Worm (Caenorhabditis elegans) whole organism, mixed stage, embryonic: ENCODE measurements around the gene chat-1.

Source experiments
- M03D4.4 ChIP-seq: sonication (generic microtip); optimal IDR thresholded peaks from 2 replicates; lab custom pipeline; 2017; ENCODE audit warnings: mild to moderate bottlenecking, missing genetic modification characterization, missing compliant biosample characterization
- bed-3 ChIP-seq: fragments of 200-800 bp; sonication (Bioruptor generic); optimal IDR thresholded peaks from 3 replicates; lab custom pipeline; 2018; ENCODE audit warnings: mild to moderate bottlenecking, missing genetic modification characterization, moderate library complexity, missing compliant biosample characterization
- blmp-1 ChIP-seq: fragments of 150-350 bp; optimal IDR thresholded peaks from 2 replicates; lab custom pipeline; 2014; ENCODE audit warnings: missing biosample characterization, missing genetic modification characterization
- ceh-39 ChIP-seq: fragments of 150-350 bp; optimal IDR thresholded peaks from 2 replicates; lab custom pipeline; 2014; ENCODE audit warnings: missing biosample characterization, missing genetic modification characterization
- ceh-43 ChIP-seq: fragments of 200-800 bp; sonication (Bioruptor generic); optimal IDR thresholded peaks from 2 replicates; lab custom pipeline; 2018; ENCODE audit warnings: mild to moderate bottlenecking, missing genetic modification characterization, moderate library complexity, missing compliant biosample characterization
- ceh-83 ChIP-seq: fragments of 200-800 bp; sonication (Bioruptor generic); optimal IDR thresholded peaks from 2 replicates; lab custom pipeline; 2018; ENCODE audit warnings: mild to moderate bottlenecking, missing genetic modification characterization, missing compliant biosample characterization
- ces-1 ChIP-seq: fragments of 150-350 bp; optimal IDR thresholded peaks from 2 replicates; lab custom pipeline; 2014; ENCODE audit warnings: missing biosample characterization, missing genetic modification reagents, missing genetic modification characterization
- cnd-1 ChIP-seq: fragments of 200-800 bp; sonication (Bioruptor generic); optimal IDR thresholded peaks from 2 replicates; lab custom pipeline; 2018; ENCODE audit warnings: mild to moderate bottlenecking, missing genetic modification characterization, missing compliant biosample characterization
- drap-1 ChIP-seq: fragments of 200-800 bp; sonication (Bioruptor generic); optimal IDR thresholded peaks from 3 replicates; lab custom pipeline; 2018; ENCODE audit warnings: mild to moderate bottlenecking, missing genetic modification characterization, missing compliant biosample characterization
- elt-1 ChIP-seq: sonication (generic microtip); optimal IDR thresholded peaks from 2 replicates; lab custom pipeline; 2017; ENCODE audit warnings: missing genetic modification characterization, mild to moderate bottlenecking, missing compliant biosample characterization, antibody characterized with exemption, moderate library complexity, borderline replicate concordance; ENCODE audit not compliant: insufficient read depth
- elt-3 ChIP-seq: fragments of 150-350 bp; optimal IDR thresholded peaks from 2 replicates; lab custom pipeline; 2014; ENCODE audit warnings: missing biosample characterization, missing genetic modification characterization
- flh-1 ChIP-seq: fragments of 200-800 bp; sonication (Bioruptor generic); optimal IDR thresholded peaks from 2 replicates; lab custom pipeline; 2018; ENCODE audit warnings: mild to moderate bottlenecking, missing genetic modification characterization, moderate library complexity, missing compliant biosample characterization
- ham-2 ChIP-seq: fragments of 200-800 bp; sonication (Bioruptor generic); optimal IDR thresholded peaks from 2 replicates; lab custom pipeline; 2018; ENCODE audit warnings: mild to moderate bottlenecking, missing genetic modification characterization, missing compliant biosample characterization
- hlh-1 ChIP-seq: fragments of 150-350 bp; optimal IDR thresholded peaks from 2 replicates; lab custom pipeline; 2014; ENCODE audit warnings: missing biosample characterization, missing genetic modification reagents, missing genetic modification characterization
- lin-13 ChIP-seq: fragments of 150-350 bp; optimal IDR thresholded peaks from 2 replicates; lab custom pipeline; 2014; ENCODE audit warnings: missing biosample characterization, missing genetic modification characterization
- lin-32 ChIP-seq: fragments of 200-800 bp; sonication (Bioruptor generic); optimal IDR thresholded peaks from 2 replicates; lab custom pipeline; 2018; ENCODE audit warnings: mild to moderate bottlenecking, missing genetic modification characterization, missing compliant biosample characterization
- lsy-2 ChIP-seq: fragments of 150-350 bp; optimal IDR thresholded peaks from 2 replicates; lab custom pipeline; 2014; ENCODE audit warnings: missing biosample characterization, missing genetic modification characterization
- mab-5 ChIP-seq: fragments of 150-350 bp; optimal IDR thresholded peaks from 2 replicates; lab custom pipeline; 2014; ENCODE audit warnings: missing biosample characterization, missing genetic modification characterization
- mep-1 ChIP-seq: fragments of 150-350 bp; optimal IDR thresholded peaks from 2 replicates; lab custom pipeline; 2017; ENCODE audit warnings: missing biosample characterization, missing genetic modification reagents, missing genetic modification characterization, inconsistent platforms
- mls-2 ChIP-seq: sonication (generic microtip); optimal IDR thresholded peaks from 2 replicates; lab custom pipeline; 2016; ENCODE audit warnings: mild to moderate bottlenecking, missing genetic modification characterization, moderate library complexity, missing compliant biosample characterization
- nhr-12 ChIP-seq: fragments of 150-350 bp; optimal IDR thresholded peaks from 2 replicates; lab custom pipeline; 2014; ENCODE audit warnings: missing biosample characterization, missing genetic modification characterization
- nhr-2 ChIP-seq: fragments of 150-350 bp; optimal IDR thresholded peaks from 2 replicates; lab custom pipeline; 2014; ENCODE audit warnings: missing biosample characterization, missing genetic modification characterization
- nhr-237 ChIP-seq: fragments of 150-350 bp; optimal IDR thresholded peaks from 2 replicates; lab custom pipeline; 2014; ENCODE audit warnings: missing biosample characterization, missing genetic modification characterization
- nhr-28 ChIP-seq: fragments of 150-350 bp; optimal IDR thresholded peaks from 2 replicates; lab custom pipeline; 2014; ENCODE audit warnings: missing biosample characterization, missing genetic modification characterization
- nhr-76 ChIP-seq: sonication (generic microtip); optimal IDR thresholded peaks from 2 replicates; lab custom pipeline; 2017; ENCODE audit warnings: missing biosample characterization, missing genetic modification characterization
- pha-4 ChIP-seq: fragments of 150-350 bp; optimal IDR thresholded peaks from 2 replicates; lab custom pipeline; 2018; ENCODE audit warnings: missing biosample characterization, missing genetic modification reagents, missing genetic modification characterization
- sem-2 ChIP-seq: fragments of 200-800 bp; sonication (Bioruptor generic); optimal IDR thresholded peaks from 2 replicates; lab custom pipeline; 2018; ENCODE audit warnings: mild to moderate bottlenecking, missing genetic modification characterization, missing compliant biosample characterization
- snpc-4 ChIP-seq: fragments of 150-350 bp; optimal IDR thresholded peaks from 2 replicates; lab custom pipeline; 2014; ENCODE audit warnings: missing biosample characterization, missing genetic modification characterization
- sptf-1 ChIP-seq: sonication (generic microtip); optimal IDR thresholded peaks from 2 replicates; lab custom pipeline; 2017; ENCODE audit warnings: mild to moderate bottlenecking, missing genetic modification characterization, moderate library complexity, missing compliant biosample characterization
- tbx-8 ChIP-seq: fragments of 200-800 bp; sonication (Bioruptor generic); optimal IDR thresholded peaks from 2 replicates; lab custom pipeline; 2018; ENCODE audit warnings: mild to moderate bottlenecking, missing genetic modification characterization, moderate library complexity, missing compliant biosample characterization
- unc-120 ChIP-seq: sonication (generic microtip); optimal IDR thresholded peaks from 2 replicates; lab custom pipeline; 2017; ENCODE audit warnings: missing genetic modification characterization, missing compliant biosample characterization; ENCODE audit not compliant: poor library complexity, severe bottlenecking
- unc-39 ChIP-seq: fragments of 150-350 bp; optimal IDR thresholded peaks from 2 replicates; lab custom pipeline; 2014; ENCODE audit warnings: missing biosample characterization, missing genetic modification characterization
- unc-62 ChIP-seq: fragments of 150-350 bp; optimal IDR thresholded peaks from 2 replicates; lab custom pipeline; 2014; ENCODE audit warnings: missing biosample characterization, missing genetic modification reagents, missing genetic modification characterization
- zip-8 ChIP-seq: fragments of 150-350 bp; optimal IDR thresholded peaks from 2 replicates; lab custom pipeline; 2014; ENCODE audit warnings: missing biosample characterization, missing genetic modification characterization
- ztf-11 ChIP-seq: fragments of 150-350 bp; optimal IDR thresholded peaks from 2 replicates; lab custom pipeline; 2014; ENCODE audit warnings: missing biosample characterization, missing genetic modification characterization

Gene chat-1

DNA sequence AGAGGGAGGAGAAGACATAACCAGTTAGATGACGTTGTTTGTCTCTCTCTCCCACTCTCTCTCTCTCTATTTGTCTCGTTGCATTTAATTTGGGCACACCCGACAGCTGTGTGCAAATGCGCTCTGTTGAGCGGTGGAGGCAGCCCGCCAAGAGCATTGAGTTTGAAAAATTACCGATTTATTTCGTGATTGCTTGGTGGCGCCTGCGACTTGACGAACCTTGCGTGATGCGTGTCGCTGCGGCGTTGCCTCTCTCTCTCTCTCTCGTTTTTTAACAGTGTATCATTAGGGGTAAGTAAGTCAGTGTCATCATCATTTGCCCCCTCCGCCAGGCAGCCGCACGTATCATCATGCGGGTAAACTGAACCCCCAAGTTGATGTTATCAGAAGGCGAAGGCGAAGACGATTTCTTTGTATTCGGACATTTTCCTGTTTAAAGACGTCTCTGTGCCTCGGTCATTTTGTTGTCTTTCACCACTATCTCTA lies 41.0 kb upstream of the chat-1 start:
- TF ChIP-seq cnd-1 (tag; lab: Kevin White, UChicago) (peak; percentile 54), sem-2 (GFP tag; lab: Kevin White, UChicago) (no peak), elt-1 (tag; lab: Kevin White, UChicago) (peak; percentile 37), lin-13 (tag; lab: Kevin White, UChicago) (peak; percentile 41), snpc-4 (no peak), sptf-1 (tag; lab: Kevin White, UChicago) (peak; percentile 27), ceh-83 (GFP tag; lab: Kevin White, UChicago) (no peak), blmp-1 (tag; lab: Kevin White, UChicago) (no peak), unc-39 (tag; lab: Kevin White, UChicago) (no peak), ceh-39 (tag; lab: Kevin White, UChicago) (peak; percentile 57), mls-2 (tag; lab: Kevin White, UChicago) (peak; percentile 8), elt-3 (no peak), flh-1 (GFP tag; lab: Kevin White, UChicago) (no peak), pha-4 (tag; lab: Kevin White, UChicago) (peak; percentile 55), nhr-2 (tag; lab: Kevin White, UChicago) (no peak), mab-5 (tag; lab: Kevin White, UChicago) (no peak), zip-8 (tag; lab: Kevin White, UChicago) (no peak), nhr-76 (tag; lab: Kevin White, UChicago) (no peak), unc-120 (tag; lab: Kevin White, UChicago) (peak; percentile 18), nhr-237 (tag; lab: Kevin White, UChicago) (no peak), lin-32 (GFP tag; lab: Kevin White, UChicago) (peak; percentile 25), nhr-12 (no peak), ham-2 (GFP tag; lab: Kevin White, UChicago) (peak; percentile 46), bed-3 (no peak), lsy-2 (peak; percentile 45), tbx-8 (GFP tag; lab: Kevin White, UChicago) (no peak), ces-1 (GFP tag; lab: Kevin White, UChicago) (peak; percentile 42), ztf-11 (no peak), unc-62 (peak; percentile 39), hlh-1 (tag; lab: Kevin White, UChicago) (peak; percentile 55), drap-1 (peak; percentile 5), M03D4.4 (tag; lab: Kevin White, UChicago) (no peak), ceh-43 (GFP tag; lab: Kevin White, UChicago) (peak; percentile 17), mep-1 (tag; lab: Kevin White, UChicago) (peak; percentile 71), nhr-28 (tag; lab: Kevin White, UChicago) (no peak)
- TF ChIP-seq, all 35 proteins: peak for 17

- no peak for TF ChIP-seq hlh-1 (tag; lab: Kevin White, UChicago)
- TF ChIP-seq bed-3, result no peak
- no peak for TF ChIP-seq unc-39 (tag; lab: Kevin White, UChicago)
- TF ChIP-seq lsy-2, result peak; percentile 11
- no peak for TF ChIP-seq tbx-8 (GFP tag; lab: Kevin White, UChicago)
- TF ChIP-seq M03D4.4 (tag; lab: Kevin White, UChicago), result peak; percentile 3
- TF ChIP-seq unc-120 (tag; lab: Kevin White, UChicago), result peak; percentile 48
- TF ChIP-seq zip-8 (tag; lab: Kevin White, UChicago), result no peak
- TF ChIP-seq pha-4 (tag; lab: Kevin White, UChicago), result peak; percentile 56
- TF ChIP-seq drap-1, result peak; percentile 20
- TF ChIP-seq nhr-237 (tag; lab: Kevin White, UChicago), result peak; percentile 60
Measured at ce11 chrIV:4407055-4407461, 40.1 kb upstream of the chat-1 start.

- TF ChIP-seq pha-4 (tag; lab: Kevin White, UChicago) (no peak), ham-2 (GFP tag; lab: Kevin White, UChicago) (no peak), cnd-1 (tag; lab: Kevin White, UChicago) (no peak), lsy-2 (no peak), mab-5 (tag; lab: Kevin White, UChicago) (no peak), flh-1 (GFP tag; lab: Kevin White, UChicago) (no peak), snpc-4 (no peak), ztf-11 (no peak), nhr-12 (no peak), nhr-237 (tag; lab: Kevin White, UChicago) (no peak), tbx-8 (GFP tag; lab: Kevin White, UChicago) (no peak), nhr-28 (tag; lab: Kevin White, UChicago) (no peak)
- TF ChIP-seq, all 35 proteins: peak for 0
Measured at ce11 chrIV:4408714-4409113, 38.4 kb upstream of the chat-1 start.
